Worm (Caenorhabditis elegans): ENCODE results near the gene srm-6.

DNA sequence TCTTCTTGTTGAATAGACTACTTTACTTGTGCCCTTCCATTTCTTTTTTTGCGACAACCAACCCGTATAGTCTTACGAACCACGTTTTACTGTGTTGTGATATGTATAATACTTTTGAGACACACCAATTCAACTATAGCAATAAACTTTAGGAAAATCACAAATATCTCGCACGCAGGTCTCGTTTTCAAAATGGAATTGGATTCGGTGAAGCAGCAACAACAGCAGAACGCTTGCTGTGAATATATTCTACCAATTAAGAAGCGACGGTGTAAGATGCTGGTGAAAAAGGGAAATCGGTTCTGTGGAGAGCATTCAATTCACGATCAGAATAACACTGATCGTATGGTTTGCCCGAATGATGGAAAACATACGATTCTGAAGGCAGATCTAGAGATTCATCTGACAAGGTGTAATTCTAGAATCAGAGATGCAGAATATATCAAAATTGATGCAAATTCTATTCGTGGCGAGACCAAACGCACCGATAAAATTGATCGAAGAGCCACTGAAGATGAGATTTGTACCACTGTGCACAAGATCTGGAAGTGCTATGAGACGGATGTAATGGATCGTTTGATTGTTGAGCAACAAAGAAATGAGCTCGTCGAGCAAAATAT is 17.6 kb downstream of the srm-6 start, which contains the start of gene Y49A3A.3:
- TF ChIP-seq nhr-77 (tag; optimal IDR thresholded peaks at IDR 0.05) (no peak), ztf-4 (tag; optimal IDR thresholded peaks at IDR 0.05) (no peak)

Measured in whole organism, L2 larva.